Worm (Caenorhabditis elegans) whole organism, midembryonic: Measurements from ENCODE around the gene T09F5.1.
"Not testable (repeated sequence)": the region's sequence is repeated elsewhere in the genome, so short reads cannot be mapped to it uniquely, and the experiment has no call there.

ENCODE experiments used
- T22C8.4 ChIP-seq: fragments of 200-800 bp; sonication (Bioruptor generic); IDR thresholded peaks from 2 replicates; pipeline ENCODE4 v1.3.6; 2022; ENCODE audit warnings: missing genetic modification characterization, missing compliant biosample characterization
- flt-1 ChIP-seq: fragments of 200-800 bp; sonication (Bioruptor generic); IDR thresholded peaks from 2 replicates; pipeline ENCODE4 v1.3.6; 2022; ENCODE audit warnings: missing genetic modification characterization, missing compliant biosample characterization
- klf-2 ChIP-seq: fragments of 200-800 bp; sonication (Bioruptor generic); conservative IDR thresholded peaks from 2 replicates; pipeline ENCODE4 v1.3.6; 2022; ENCODE audit warnings: missing genetic modification reagents, missing genetic modification characterization, missing compliant biosample characterization
- ref-1 ChIP-seq: fragments of 200-800 bp; sonication (Bioruptor generic); conservative IDR thresholded peaks from 2 replicates; pipeline ENCODE4 v1.3.6; 2022; ENCODE audit warnings: missing genetic modification reagents, missing genetic modification characterization, missing compliant biosample characterization
- ztf-23 ChIP-seq: fragments of 200-800 bp; sonication (Bioruptor generic); IDR thresholded peaks from 2 replicates; pipeline ENCODE4 v1.3.6; 2022; ENCODE audit warnings: missing genetic modification reagents, missing genetic modification characterization, missing compliant biosample characterization

ce11 chrV:15115968-15116367 lies 32.9 kb upstream of the T09F5.1 start, which contains the start of gene T01G5.8:
- not testable (repeated sequence) for TF ChIP-seq flt-1; ref-1 (GFP tag; lab: Robert Waterston, UW); ztf-23 (GFP tag; lab: Robert Waterston, UW); klf-2; T22C8.4
